Fruit fly (Drosophila melanogaster) whole organism, adult: Measurements from ENCODE around the gene CG6225.

ENCODE experiments used
- CG14711 ChIP-seq: fragments of 200-800 bp; sonication (Bioruptor generic); optimal IDR thresholded peaks from 2 replicates; lab custom pipeline; 2018; ENCODE audit warnings: missing biosample characterization, mild to moderate bottlenecking, missing genetic modification characterization, moderate library complexity
- CG1620 ChIP-seq: fragments of 200-800 bp; sonication (Bioruptor generic); optimal IDR thresholded peaks from 2 replicates; lab custom pipeline; 2016; ENCODE audit warnings: missing biosample characterization, missing genetic modification characterization
- CG33017 ChIP-seq: fragments of 200-800 bp; sonication (Bioruptor generic); optimal IDR thresholded peaks from 2 replicates; lab custom pipeline; 2018; ENCODE audit warnings: missing biosample characterization, mild to moderate bottlenecking, missing genetic modification characterization, moderate library complexity
- CG7045 ChIP-seq: fragments of 200-800 bp; sonication (Bioruptor generic); optimal IDR thresholded peaks from 2 replicates; lab custom pipeline; 2017; ENCODE audit warnings: missing biosample characterization, mild to moderate bottlenecking, missing genetic modification characterization
- CG7101 ChIP-seq: fragments of 200-800 bp; sonication (Bioruptor generic); optimal IDR thresholded peaks from 2 replicates; lab custom pipeline; 2018; ENCODE audit warnings: missing biosample characterization, mild to moderate bottlenecking, missing genetic modification characterization, moderate library complexity
- Mnt ChIP-seq: fragments of 200-800 bp; sonication (Bioruptor generic); optimal IDR thresholded peaks from 2 replicates; lab custom pipeline; 2016; ENCODE audit warnings: missing biosample characterization, mild to moderate bottlenecking, missing genetic modification characterization
- bab1 ChIP-seq: fragments of 200-800 bp; sonication (Bioruptor generic); optimal IDR thresholded peaks from 3 replicates; lab custom pipeline; 2019; ENCODE audit warnings: missing biosample characterization, mild to moderate bottlenecking, missing genetic modification characterization, moderate library complexity
- cic ChIP-seq: fragments of 200-800 bp; sonication (Bioruptor generic); optimal IDR thresholded peaks from 2 replicates; lab custom pipeline; 2017; ENCODE audit warnings: missing biosample characterization, mild to moderate bottlenecking, missing genetic modification characterization, moderate library complexity
- cnc ChIP-seq, 2 experiments: fragments of >200 bp; optimal IDR thresholded peaks; 2 replicates each; lab custom pipeline; 2017
- kay ChIP-seq: fragments of 200-800 bp; sonication (Bioruptor generic); peaks from one replicate; lab custom pipeline; 2016; ENCODE audit warnings: missing biosample characterization, missing genetic modification characterization, borderline replicate concordance
- ovo ChIP-seq: fragments of 200-800 bp; sonication (Bioruptor generic); optimal IDR thresholded peaks from 2 replicates; lab custom pipeline; 2016; ENCODE audit warnings: missing biosample characterization, missing genetic modification characterization
- pad ChIP-seq: fragments of 200-800 bp; sonication (Bioruptor generic); optimal IDR thresholded peaks from 3 replicates; lab custom pipeline; 2017; ENCODE audit warnings: missing biosample characterization, missing genetic modification characterization, mild to moderate bottlenecking, moderate library complexity, missing genetic modification reagents

DNA sequence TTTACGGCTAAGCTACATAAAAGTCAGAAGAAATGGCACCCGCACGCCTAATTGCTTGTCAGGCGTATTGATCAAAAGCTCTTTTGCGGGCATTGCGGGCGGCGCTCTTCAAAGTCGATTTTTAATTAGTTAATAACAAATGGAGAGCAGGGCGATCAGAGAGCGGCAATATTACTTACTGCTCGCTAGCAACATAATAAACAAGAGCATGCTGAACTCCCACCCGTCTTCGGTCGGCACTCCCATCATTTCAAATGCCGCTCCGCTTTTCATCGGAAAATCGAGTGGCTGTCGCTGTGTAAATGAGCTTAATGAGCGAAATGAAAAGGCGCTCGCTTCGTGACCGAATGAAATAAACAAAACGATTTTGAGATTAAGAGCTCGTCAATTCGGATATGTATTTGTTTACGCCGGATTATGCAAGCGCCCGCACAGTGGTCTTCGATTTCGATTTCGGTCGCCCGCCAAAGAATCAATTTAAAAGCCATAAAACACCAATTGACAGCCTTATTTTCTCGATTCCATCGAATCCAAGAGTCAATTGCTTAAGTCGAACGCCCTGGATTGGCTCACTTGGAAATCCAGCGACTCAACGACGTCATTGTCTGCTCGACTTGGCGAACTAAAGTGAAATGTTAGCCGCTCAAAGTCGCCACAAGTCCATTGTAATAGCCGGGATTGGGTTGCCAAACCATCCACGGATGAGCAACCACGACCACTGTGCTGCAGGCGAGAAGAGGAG is 695 bp upstream of the CG6225 start:
- TF ChIP-seq CG7101 (tag; lab: Kevin White, UChicago) (peak; percentile 33), Mnt (GFP tag; lab: Kevin White, UChicago) (no peak), CG14711 (peak; percentile 27), kay (GFP tag; lab: Kevin White, UChicago) (no peak), CG1620 (GFP tag; lab: Kevin White, UChicago) (no peak), bab1 (no peak), CG33017 (tag; lab: Kevin White, UChicago) (peak; percentile 47), ovo (GFP tag; lab: Kevin White, UChicago) (no peak), cic (GFP tag; lab: Kevin White, UChicago) (no peak), cnc (optimal IDR thresholded peaks at IDR 0.05; lab: Kevin White, UChicago) (no peak), CG7045 (GFP tag; lab: Kevin White, UChicago) (peak; percentile 41), pad (peak; percentile 30)
